Fruit fly (Drosophila melanogaster) S2 (cell line): ENCODE results near the gene CG33258.

Experiments used
- CG8478 ChIP-seq: fragments of >200 bp; optimal IDR thresholded peaks from 2 replicates; lab custom pipeline; 2018
- CTCF ChIP-seq, 2 experiments: fragments of >200 bp; optimal IDR thresholded peaks; 2 replicates each; lab custom pipeline; 2018

CG33258 gene

dm6 chr3L:16128973-16129745 is 46.8 kb downstream of the CG33258 start, which contains the start of gene SsRbeta:
TSS of gene SsRbeta (plus strand) at chr3L:16129617.
- no peak for TF ChIP-seq CG8478 (lab: Kevin White, UChicago)
- peak in 1 of 2 experiments; percentile 35 for TF ChIP-seq CTCF (optimal IDR thresholded peaks at IDR 0.05; lab: Kevin White, UChicago)

dm6 chr3L:16131264-16132066 is 49.1 kb downstream of the CG33258 start, which contains the start of the genes Trs20 and elg1:
TSS of gene Trs20 (minus strand) at chr3L:16131632.
TSS of gene elg1 (plus strand) at chr3L:16132028.
- no peak for TF ChIP-seq CTCF (optimal IDR thresholded peaks at IDR 0.05; lab: Kevin White, UChicago)
- TF ChIP-seq CG8478 (lab: Kevin White, UChicago): no peak

- TF ChIP-seq CG8478 (lab: Kevin White, UChicago) (no peak), CTCF (optimal IDR thresholded peaks at IDR 0.05; lab: Kevin White, UChicago) (no peak)
Observed at dm6 chr3L:16132067-16132418, 49.7 kb downstream of the CG33258 start.
